Worm (Caenorhabditis elegans) whole organism, L2 larva: ENCODE measurements around the gene cpr-2.

Source experiments
- aly-2 ChIP-seq: fragments of 150-350 bp; optimal IDR thresholded peaks from 2 replicates; lab custom pipeline; 2014; ENCODE audit warnings: missing biosample characterization, missing genetic modification characterization
- ama-1 ChIP-seq: fragments of 150-350 bp; optimal IDR thresholded peaks from 2 replicates; lab custom pipeline; 2018; ENCODE audit warnings: inconsistent platforms
- ceh-82 ChIP-seq: fragments of 150-350 bp; optimal IDR thresholded peaks from 2 replicates; lab custom pipeline; 2014; ENCODE audit warnings: missing biosample characterization, missing genetic modification characterization
- crh-2 ChIP-seq: sonication (generic microtip); optimal IDR thresholded peaks from 2 replicates; lab custom pipeline; 2017; ENCODE audit warnings: missing biosample characterization, missing genetic modification characterization
- lin-39 ChIP-seq: fragments of 150-350 bp; optimal IDR thresholded peaks from 2 replicates; lab custom pipeline; 2014; ENCODE audit warnings: missing biosample characterization, missing genetic modification reagents, missing genetic modification characterization
- mbf-1 ChIP-seq: sonication (generic microtip); optimal IDR thresholded peaks from 2 replicates; lab custom pipeline; 2017; ENCODE audit warnings: missing biosample characterization, missing genetic modification characterization
- mdl-1 ChIP-seq, 2 experiments: fragments of 150-350 bp in 1 of 2; sonication (generic microtip) in 1 of 2; optimal IDR thresholded peaks; 2 replicates each; lab custom pipeline; 2017; ENCODE audit warnings: missing biosample characterization in 2 of 2, missing genetic modification characterization in 2 of 2
- nhr-10 ChIP-seq: sonication (generic microtip); optimal IDR thresholded peaks from 2 replicates; lab custom pipeline; 2017; ENCODE audit warnings: missing biosample characterization, missing genetic modification characterization
- nhr-11 ChIP-seq: fragments of 150-350 bp; optimal IDR thresholded peaks from 2 replicates; lab custom pipeline; 2014; ENCODE audit warnings: missing biosample characterization, missing genetic modification characterization
- nhr-21 ChIP-seq: fragments of 150-350 bp; optimal IDR thresholded peaks from 2 replicates; lab custom pipeline; 2014; ENCODE audit warnings: missing biosample characterization, missing genetic modification characterization
- nhr-6 ChIP-seq: fragments of 150-350 bp; optimal IDR thresholded peaks from 2 replicates; lab custom pipeline; 2014; ENCODE audit warnings: missing biosample characterization, missing genetic modification characterization
- nhr-77 ChIP-seq: fragments of 150-350 bp; optimal IDR thresholded peaks from 2 replicates; lab custom pipeline; 2014; ENCODE audit warnings: missing biosample characterization, missing genetic modification characterization
- peb-1 ChIP-seq: fragments of 150-350 bp; optimal IDR thresholded peaks from 2 replicates; lab custom pipeline; 2014; ENCODE audit warnings: missing biosample characterization, missing genetic modification characterization
- skn-1 ChIP-seq: sonication (generic microtip); optimal IDR thresholded peaks from 2 replicates; lab custom pipeline; 2017; ENCODE audit warnings: missing biosample characterization, missing genetic modification characterization
- sma-9 ChIP-seq, 2 experiments: fragments of 150-350 bp in 1 of 2; sonication (generic microtip) in 1 of 2; optimal IDR thresholded peaks; 2 replicates each; lab custom pipeline; 2014 to 2016; ENCODE audit warnings: missing genetic modification characterization in 2 of 2, mild to moderate bottlenecking in 1 of 2, missing biosample characterization in 1 of 2, missing compliant biosample characterization in 1 of 2, missing genetic modification reagents in 1 of 2, moderate library complexity in 1 of 2
- unc-39 ChIP-seq: fragments of 150-350 bp; optimal IDR thresholded peaks from 2 replicates; lab custom pipeline; 2014; ENCODE audit warnings: missing biosample characterization, missing genetic modification characterization
- unc-55 ChIP-seq: fragments of 150-350 bp; sonication (generic microtip); optimal IDR thresholded peaks from 3 replicates; lab custom pipeline; 2014; ENCODE audit warnings: missing biosample characterization, missing genetic modification reagents, missing genetic modification characterization
- ztf-1 ChIP-seq: fragments of 200-800 bp; sonication (Bioruptor generic); conservative IDR thresholded peaks from 2 replicates; pipeline ENCODE4 v1.3.6; 2022; ENCODE audit warnings: missing genetic modification characterization, missing compliant biosample characterization
- ztf-11 ChIP-seq: sonication (generic microtip); optimal IDR thresholded peaks from 2 replicates; lab custom pipeline; 2017; ENCODE audit warnings: missing biosample characterization, missing genetic modification characterization
- ztf-4 ChIP-seq: fragments of 150-350 bp; optimal IDR thresholded peaks from 2 replicates; lab custom pipeline; 2014; ENCODE audit warnings: missing biosample characterization, missing genetic modification characterization

Gene cpr-2

ce11 chrV:16487474-16487873, 46.4 kb downstream of the cpr-2 start, which contains the start of gene Y32B12A.5:
Y32B12A.5 (minus strand) TSS chrV:16487574.
- TF ChIP-seq nhr-21 (no peak), ztf-11 (no peak), ztf-4 (tag; lab: Kevin White, UChicago) (no peak), nhr-10 (tag; lab: Kevin White, UChicago) (no peak), lin-39 (tag; lab: Kevin White, UChicago) (no peak), sma-9 (GFP tag; optimal IDR thresholded peaks at IDR 0.05; lab: Kevin White, UChicago) (no peak), sma-9 (tag; optimal IDR thresholded peaks at IDR 0.05; lab: Kevin White, UChicago) (no peak), crh-2 (tag; lab: Kevin White, UChicago) (no peak), mdl-1 (tag; optimal IDR thresholded peaks at IDR 0.05; lab: Kevin White, UChicago) (no peak), ztf-1 (GFP tag; lab: Robert Waterston, UW) (no peak), unc-39 (tag; lab: Kevin White, UChicago) (no peak), nhr-11 (no peak), nhr-6 (tag; lab: Kevin White, UChicago) (no peak), nhr-77 (tag; lab: Kevin White, UChicago) (no peak), ceh-82 (no peak), mbf-1 (no peak), aly-2 (tag; lab: Kevin White, UChicago) (no peak), ama-1 (no peak), skn-1 (no peak)

- TF ChIP-seq peb-1 (tag; lab: Kevin White, UChicago) (no peak), ceh-82 (no peak), unc-55 (GFP tag; lab: Kevin White, UChicago) (no peak), ztf-11 (no peak), nhr-21 (no peak), ama-1 (no peak), unc-39 (tag; lab: Kevin White, UChicago) (no peak)
These were observed 50.2 kb downstream of the cpr-2 start, which contains the start of gene srh-139 for ce11 chrV:16483681-16484080. srh-139 (plus strand) TSS chrV:16483981.

- TF ChIP-seq peb-1 (tag; lab: Kevin White, UChicago), result no peak
These were observed 50.9 kb downstream of the cpr-2 start, which contains the start of gene F57E7.2 for ce11 chrV:16483044-16483443. F57E7.2 (minus strand) TSS chrV:16483144.
